Worm (Caenorhabditis elegans) whole organism, young adult: ENCODE results near the gene F52H2.5.

Experiments used
- B0019.2 ChIP-seq: fragments of 200-800 bp; sonication (Bioruptor generic); conservative IDR thresholded peaks from 2 replicates; pipeline ENCODE4 v1.3.6; 2022; ENCODE audit warnings: missing genetic modification reagents, missing genetic modification characterization, missing compliant biosample characterization
- C06A6.2 ChIP-seq: fragments of 200-800 bp; sonication (Bioruptor generic); conservative IDR thresholded peaks from 2 replicates; pipeline ENCODE4 v1.3.6; 2022; ENCODE audit warnings: missing genetic modification characterization, missing compliant biosample characterization
- F10E7.11 ChIP-seq: sonication (generic microtip); optimal IDR thresholded peaks from 2 replicates; lab custom pipeline; 2017; ENCODE audit warnings: mild to moderate bottlenecking, missing genetic modification characterization, moderate library complexity, missing compliant biosample characterization
- F22D6.2 ChIP-seq: sonication (generic microtip); optimal IDR thresholded peaks from 2 replicates; lab custom pipeline; 2016; ENCODE audit warnings: mild to moderate bottlenecking, missing genetic modification characterization, missing compliant biosample characterization
- F23B12.7 ChIP-seq: sonication (generic microtip); optimal IDR thresholded peaks from 2 replicates; lab custom pipeline; 2017; ENCODE audit warnings: missing genetic modification characterization, mild to moderate bottlenecking, missing compliant biosample characterization, antibody characterized with exemption, moderate library complexity; ENCODE audit not compliant: insufficient read depth
- Y53F4B.3 ChIP-seq: fragments of 200-800 bp; sonication (Bioruptor generic); IDR thresholded peaks from 2 replicates; pipeline ENCODE4 v1.3.6; 2022; ENCODE audit warnings: missing genetic modification reagents, missing genetic modification characterization, missing compliant biosample characterization
- ZK185.1 ChIP-seq: sonication (generic microtip); optimal IDR thresholded peaks from 2 replicates; lab custom pipeline; 2016; ENCODE audit warnings: mild to moderate bottlenecking, missing genetic modification characterization, missing compliant biosample characterization; ENCODE audit not compliant: poor library complexity, severe bottlenecking
- ama-1 ChIP-seq, 3 experiments: fragments of 150-350 bp in 1 of 3; sonication (generic microtip) in 2 of 3; optimal IDR thresholded peaks; 2 replicates each; lab custom pipeline; 2014 to 2018; ENCODE audit warnings: missing biosample characterization in 2 of 3, missing genetic modification characterization in 2 of 3, missing genetic modification reagents in 2 of 3
- aptf-3 ChIP-seq: fragments of 200-800 bp; sonication (Bioruptor generic); IDR thresholded peaks from 2 replicates; pipeline ENCODE4 v1.3.6; 2022; ENCODE audit warnings: missing genetic modification characterization, missing compliant biosample characterization
- atf-7 ChIP-seq: sonication (generic microtip); optimal IDR thresholded peaks from 2 replicates; lab custom pipeline; 2017; ENCODE audit warnings: mild to moderate bottlenecking, missing genetic modification characterization, missing compliant biosample characterization
- athp-1 ChIP-seq: sonication (generic microtip); optimal IDR thresholded peaks from 2 replicates; lab custom pipeline; 2017; ENCODE audit warnings: mild to moderate bottlenecking, missing genetic modification characterization, missing compliant biosample characterization
- attf-3 ChIP-seq: fragments of 200-800 bp; sonication (Bioruptor generic); conservative IDR thresholded peaks from 2 replicates; pipeline ENCODE4 v1.3.6; 2022; ENCODE audit warnings: missing genetic modification reagents, missing genetic modification characterization, missing compliant biosample characterization
- cebp-1 ChIP-seq, 2 experiments: fragments of 200-800 bp in 1 of 2; sonication (Bioruptor generic) in 1 of 2; sonication (generic microtip) in 1 of 2; IDR thresholded peaks in 1 of 2; optimal IDR thresholded peaks in 1 of 2; 2 replicates each; pipeline versions ENCODE4 v1.3.6 to Lab custom; 2017 to 2022; ENCODE audit warnings: missing compliant biosample characterization in 2 of 2, missing genetic modification characterization in 2 of 2, mild to moderate bottlenecking in 1 of 2, missing genetic modification reagents in 1 of 2, moderate library complexity in 1 of 2
- ceh-40 ChIP-seq: fragments of 200-800 bp; sonication (Bioruptor generic); IDR thresholded peaks from 2 replicates; pipeline ENCODE4 v1.3.6; 2022; ENCODE audit warnings: missing genetic modification characterization, missing compliant biosample characterization
- dox-1 ChIP-seq: fragments of 200-800 bp; sonication (Bioruptor generic); IDR thresholded peaks from 2 replicates; pipeline ENCODE4 v1.3.6; 2022; ENCODE audit warnings: missing genetic modification reagents, missing genetic modification characterization, missing compliant biosample characterization
- dpff-1 ChIP-seq: sonication (generic microtip); optimal IDR thresholded peaks from 2 replicates; lab custom pipeline; 2017; ENCODE audit warnings: mild to moderate bottlenecking, missing genetic modification characterization, missing compliant biosample characterization
- dpl-1 ChIP-seq: fragments of 150-350 bp; optimal IDR thresholded peaks from 2 replicates; lab custom pipeline; 2014; ENCODE audit warnings: missing biosample characterization, missing genetic modification reagents, missing genetic modification characterization
- egrh-3 ChIP-seq: fragments of 200-800 bp; sonication (Bioruptor generic); IDR thresholded peaks from 2 replicates; pipeline ENCODE4 v1.3.6; 2022; ENCODE audit warnings: missing genetic modification reagents, missing genetic modification characterization, missing compliant biosample characterization
- ets-4 ChIP-seq: fragments of 200-800 bp; sonication (Bioruptor generic); optimal IDR thresholded peaks from 2 replicates; lab custom pipeline; 2018; ENCODE audit warnings: mild to moderate bottlenecking, missing genetic modification characterization, missing compliant biosample characterization
- fkh-3 ChIP-seq: sonication (generic microtip); optimal IDR thresholded peaks from 2 replicates; lab custom pipeline; 2016; ENCODE audit warnings: mild to moderate bottlenecking, missing genetic modification characterization, missing compliant biosample characterization
- gei-17 ChIP-seq: fragments of 200-800 bp; sonication (Bioruptor generic); optimal IDR thresholded peaks from 2 replicates; lab custom pipeline; 2018; ENCODE audit warnings: mild to moderate bottlenecking, missing genetic modification characterization, missing compliant biosample characterization
- hlh-12 ChIP-seq: sonication (generic microtip); optimal IDR thresholded peaks from 2 replicates; lab custom pipeline; 2016; ENCODE audit warnings: missing genetic modification characterization, missing compliant biosample characterization
- hrde-1 ChIP-seq: sonication (generic microtip); optimal IDR thresholded peaks from 2 replicates; lab custom pipeline; 2016; ENCODE audit warnings: missing genetic modification characterization, mild to moderate bottlenecking, missing compliant biosample characterization, moderate library complexity, missing genotype, missing genetic modification reagents, borderline replicate concordance
- lag-1 ChIP-seq: fragments of 200-800 bp; sonication (Bioruptor generic); IDR thresholded peaks from 2 replicates; pipeline ENCODE4 v1.3.6; 2022; ENCODE audit warnings: missing genetic modification reagents, missing genetic modification characterization, missing compliant biosample characterization
- let-526 ChIP-seq: fragments of 200-800 bp; sonication (Bioruptor generic); IDR thresholded peaks from 2 replicates; pipeline ENCODE4 v1.3.6; 2022; ENCODE audit warnings: missing genetic modification reagents, missing genetic modification characterization, missing compliant biosample characterization
- lin-35 ChIP-seq, 3 experiments: fragments of 150-350 bp in 2 of 3; sonication (generic microtip) in 1 of 3; optimal IDR thresholded peaks; 2 replicates each; lab custom pipeline; 2014 to 2018; ENCODE audit warnings: missing biosample characterization in 3 of 3, missing genetic modification characterization in 3 of 3, missing genetic modification reagents in 3 of 3
- lin-54 ChIP-seq: fragments of 200-800 bp; sonication (Bioruptor generic); optimal IDR thresholded peaks from 2 replicates; lab custom pipeline; 2018; ENCODE audit warnings: mild to moderate bottlenecking, missing genetic modification characterization, missing compliant biosample characterization
- madf-8 ChIP-seq: fragments of 200-800 bp; sonication (Bioruptor generic); conservative IDR thresholded peaks from 2 replicates; pipeline ENCODE4 v1.3.6; 2022; ENCODE audit warnings: missing genetic modification reagents, missing genetic modification characterization, missing compliant biosample characterization
- mxl-1 ChIP-seq: sonication (generic microtip); optimal IDR thresholded peaks from 2 replicates; lab custom pipeline; 2016; ENCODE audit warnings: missing genetic modification characterization, missing compliant biosample characterization
- nfyb-1 ChIP-seq: fragments of 200-800 bp; sonication (Bioruptor generic); IDR thresholded peaks from 2 replicates; pipeline ENCODE4 v1.3.6; 2022; ENCODE audit warnings: missing genetic modification reagents, missing genetic modification characterization, missing compliant biosample characterization
- pha-4 ChIP-seq: fragments of 150-350 bp; sonication (generic microtip); optimal IDR thresholded peaks from 2 replicates; lab custom pipeline; 2014; ENCODE audit warnings: missing biosample characterization, missing genetic modification reagents, missing genetic modification characterization
- rcor-1 ChIP-seq: fragments of 200-800 bp; sonication (Bioruptor generic); IDR thresholded peaks from 2 replicates; pipeline ENCODE4 v1.3.6; 2022; ENCODE audit warnings: missing genetic modification reagents, missing genetic modification characterization, missing compliant biosample characterization
- sea-2 ChIP-seq: fragments of 200-800 bp; sonication (Bioruptor generic); IDR thresholded peaks from 2 replicates; pipeline ENCODE4 v1.3.6; 2022; ENCODE audit warnings: missing genetic modification characterization, missing compliant biosample characterization
- snpc-1.3 ChIP-seq: sonication (generic microtip); optimal IDR thresholded peaks from 2 replicates; lab custom pipeline; 2017; ENCODE audit warnings: missing genetic modification characterization, mild to moderate bottlenecking, missing compliant biosample characterization, antibody characterized with exemption, moderate library complexity, missing genotype, missing genetic modification reagents; ENCODE audit not compliant: insufficient read depth
- snpc-3.4 ChIP-seq: sonication (generic microtip); optimal IDR thresholded peaks from 2 replicates; lab custom pipeline; 2017; ENCODE audit warnings: missing genetic modification characterization, mild to moderate bottlenecking, missing compliant biosample characterization, antibody characterized with exemption, moderate library complexity, missing genotype, missing genetic modification reagents
- snpc-4 ChIP-seq, 5 experiments: fragments of 150-350 bp in 1 of 5; sonication (generic microtip) in 4 of 5; optimal IDR thresholded peaks; 2 replicates each; lab custom pipeline; 2014 to 2018; ENCODE audit warnings: missing genetic modification characterization in 5 of 5, missing biosample characterization in 3 of 5, antibody characterized with exemption in 2 of 5, mild to moderate bottlenecking in 2 of 5, missing compliant biosample characterization in 2 of 5, missing genotype in 2 of 5, moderate library complexity in 2 of 5, missing genetic modification reagents in 1 of 5
- somi-1 ChIP-seq: fragments of 200-800 bp; sonication (Bioruptor generic); optimal IDR thresholded peaks from 2 replicates; lab custom pipeline; 2018; ENCODE audit warnings: mild to moderate bottlenecking, missing genetic modification characterization, missing compliant biosample characterization
- unc-130 ChIP-seq: sonication (generic microtip); optimal IDR thresholded peaks from 2 replicates; lab custom pipeline; 2016; ENCODE audit warnings: missing genetic modification reagents, missing genetic modification characterization, missing compliant biosample characterization
- zfh-2 ChIP-seq: fragments of 200-800 bp; sonication (Bioruptor generic); conservative IDR thresholded peaks from 2 replicates; pipeline ENCODE4 v1.3.6; 2022; ENCODE audit warnings: missing genetic modification reagents, missing genetic modification characterization, missing compliant biosample characterization
- zim-3 ChIP-seq: sonication (generic microtip); optimal IDR thresholded peaks from 2 replicates; lab custom pipeline; 2017; ENCODE audit warnings: mild to moderate bottlenecking, missing genetic modification characterization, moderate library complexity, missing compliant biosample characterization
- ztf-18 ChIP-seq: sonication (generic microtip); optimal IDR thresholded peaks from 2 replicates; lab custom pipeline; 2016; ENCODE audit warnings: missing genotype, mild to moderate bottlenecking, missing genetic modification characterization, missing compliant biosample characterization
- ztf-22 ChIP-seq: fragments of 200-800 bp; sonication (Bioruptor generic); optimal IDR thresholded peaks from 2 replicates; lab custom pipeline; 2018; ENCODE audit warnings: mild to moderate bottlenecking, missing genetic modification characterization, moderate library complexity, missing compliant biosample characterization
- ztf-25 ChIP-seq: fragments of 200-800 bp; sonication (Bioruptor generic); IDR thresholded peaks from 2 replicates; pipeline ENCODE4 v1.3.6; 2022; ENCODE audit warnings: missing genetic modification reagents, missing genetic modification characterization, missing compliant biosample characterization
- ztf-26 ChIP-seq: sonication (generic microtip); optimal IDR thresholded peaks from 2 replicates; lab custom pipeline; 2017; ENCODE audit warnings: missing genetic modification characterization, missing compliant biosample characterization
- ztf-3 ChIP-seq: fragments of 200-800 bp; sonication (Bioruptor generic); optimal IDR thresholded peaks from 2 replicates; lab custom pipeline; 2018; ENCODE audit warnings: mild to moderate bottlenecking, missing genetic modification characterization, missing compliant biosample characterization
- ztf-6 ChIP-seq: fragments of 200-800 bp; sonication (Bioruptor generic); IDR thresholded peaks from 2 replicates; pipeline ENCODE4 v1.3.6; 2022; ENCODE audit warnings: missing genetic modification reagents, missing genetic modification characterization, missing compliant biosample characterization

Gene F52H2.5

ce11 chrX:2553433-2553860 lies 6.4 kb downstream of the F52H2.5 start:
- TF ChIP-seq snpc-3.4 (tag; lab: Kevin White, UChicago): peak; percentile 65
- peak; percentile 8 for TF ChIP-seq F23B12.7 (tag; lab: Kevin White, UChicago)
- peak; percentile 28; the same call in 1 of the 2 replicates for TF ChIP-seq cebp-1 (GFP tag; IDR thresholded peaks at IDR 0.05; lab: Robert Waterston, UW)
- peak; percentile 75 for TF ChIP-seq cebp-1 (tag; optimal IDR thresholded peaks at IDR 0.05; lab: Kevin White, UChicago)
- peak; percentile 25 for TF ChIP-seq fkh-3 (tag; lab: Kevin White, UChicago)
- TF ChIP-seq ztf-22 (GFP tag; lab: Kevin White, UChicago): no peak
- no peak for TF ChIP-seq pha-4 (tag; lab: Kevin White, UChicago)
- TF ChIP-seq hrde-1 (tag; lab: Kevin White, UChicago): peak; percentile 70
- TF ChIP-seq ztf-6 (GFP tag; lab: Robert Waterston, UW): no peak
- no peak for TF ChIP-seq gei-17 (GFP tag; lab: Kevin White, UChicago)
- no peak for TF ChIP-seq ama-1 (optimal IDR thresholded peaks at IDR 0.05; lab: Kevin White, UChicago)
- peak; percentile 80 to 82 for TF ChIP-seq ama-1 (GFP tag; optimal IDR thresholded peaks at IDR 0.05; lab: Kevin White, UChicago)
- no peak for TF ChIP-seq Y53F4B.3 (GFP tag; lab: Robert Waterston, UW)
- TF ChIP-seq lag-1 (GFP tag; lab: Robert Waterston, UW): no peak
- TF ChIP-seq zim-3 (tag; lab: Kevin White, UChicago): no peak
- TF ChIP-seq ztf-18 (tag; lab: Kevin White, UChicago): peak; percentile 79
- peak in 1 of 3 experiments; percentile 58 for TF ChIP-seq lin-35 (GFP tag; optimal IDR thresholded peaks at IDR 0.05; lab: Kevin White, UChicago)
- peak; percentile 51 for TF ChIP-seq lin-54 (GFP tag; lab: Kevin White, UChicago)
- no peak for TF ChIP-seq dpff-1 (tag; lab: Kevin White, UChicago)
- TF ChIP-seq C06A6.2 (GFP tag; lab: Robert Waterston, UW): no peak; the same call in 1 of the 2 replicates
- peak; percentile 44 for TF ChIP-seq snpc-4 (GFP tag; optimal IDR thresholded peaks at IDR 0.05; lab: Kevin White, UChicago)
- peak; percentile 56 to 82 (median 69) for TF ChIP-seq snpc-4 (tag; optimal IDR thresholded peaks at IDR 0.05; lab: Kevin White, UChicago)
- peak; percentile 41 for TF ChIP-seq F22D6.2 (tag; lab: Kevin White, UChicago)
- TF ChIP-seq ets-4 (GFP tag; lab: Kevin White, UChicago): no peak
- peak; percentile 77; the same call in 1 of the 2 replicates for TF ChIP-seq ztf-25 (GFP tag; lab: Robert Waterston, UW)
- peak; percentile 49; the same call in 1 of the 2 replicates for TF ChIP-seq zfh-2 (GFP tag; lab: Robert Waterston, UW)
- no peak for TF ChIP-seq nfyb-1 (GFP tag; lab: Robert Waterston, UW)
- peak; percentile 61 for TF ChIP-seq rcor-1 (GFP tag; lab: Robert Waterston, UW)
- TF ChIP-seq dox-1 (GFP tag; lab: Robert Waterston, UW): peak; percentile 71
- TF ChIP-seq ztf-3 (GFP tag; lab: Kevin White, UChicago): peak; percentile 75
- TF ChIP-seq madf-8 (GFP tag; lab: Robert Waterston, UW): no peak
- no peak for TF ChIP-seq F10E7.11 (tag; lab: Kevin White, UChicago)
- TF ChIP-seq snpc-1.3 (tag; lab: Kevin White, UChicago): peak; percentile 93
- TF ChIP-seq unc-130 (GFP tag; lab: Kevin White, UChicago): peak; percentile 19
- peak; percentile 34 for TF ChIP-seq ztf-26 (tag; lab: Kevin White, UChicago)
- TF ChIP-seq hlh-12 (tag; lab: Kevin White, UChicago): peak; percentile 70
- peak; percentile 92 for TF ChIP-seq ZK185.1
- peak; percentile 33; the same call in 1 of the 2 replicates for TF ChIP-seq let-526 (GFP tag; lab: Robert Waterston, UW)
- TF ChIP-seq somi-1 (GFP tag; lab: Kevin White, UChicago): peak; percentile 6
- TF ChIP-seq B0019.2 (GFP tag; lab: Robert Waterston, UW): no peak
- TF ChIP-seq athp-1: peak; percentile 50
- peak; percentile 70 for TF ChIP-seq atf-7 (tag; lab: Kevin White, UChicago)
- TF ChIP-seq mxl-1 (tag; lab: Kevin White, UChicago): peak; percentile 77
- TF ChIP-seq egrh-3 (GFP tag; lab: Robert Waterston, UW): peak; percentile 52; the same call in 1 of the 2 replicates
- TF ChIP-seq aptf-3 (GFP tag; lab: Robert Waterston, UW): peak; percentile 74; the same call in 1 of the 2 replicates
- TF ChIP-seq dpl-1 (GFP tag; lab: Kevin White, UChicago): no peak
- TF ChIP-seq ceh-40: peak; percentile 85
- 0 out of 2 replicates have a peak, but pooled peaks have one; percentile 57 for TF ChIP-seq sea-2 (GFP tag; lab: Robert Waterston, UW)
- TF ChIP-seq attf-3 (GFP tag; lab: Robert Waterston, UW): no peak
